Worm (Caenorhabditis elegans): ENCODE results near the gene C04C3.7.

The C04C3.7 gene

ce11 chrIV:3469742-3470141 lies 36.5 kb upstream of the C04C3.7 start, which contains the start of gene F58E2.2:
F58E2.2 (plus strand) TSS chrIV:3470042.
- TF ChIP-seq ceh-16 (tag; optimal IDR thresholded peaks at IDR 0.05) (no peak), lin-39 (tag; optimal IDR thresholded peaks at IDR 0.05) (no peak), zag-1 (tag; optimal IDR thresholded peaks at IDR 0.05) (no peak)

ce11 chrIV:3467751-3468150 lies 34.5 kb upstream of the C04C3.7 start:
- TF ChIP-seq R02D3.7 (tag; optimal IDR thresholded peaks at IDR 0.05) (no peak), lin-39 (tag; optimal IDR thresholded peaks at IDR 0.05) (no peak), fkh-10 (GFP tag; optimal IDR thresholded peaks at IDR 0.05) (no peak), elt-2 (tag; optimal IDR thresholded peaks at IDR 0.05) (no peak), aly-2 (tag; optimal IDR thresholded peaks at IDR 0.05) (no peak), nhr-28 (tag; optimal IDR thresholded peaks at IDR 0.05) (no peak), mdl-1 (tag; optimal IDR thresholded peaks at IDR 0.05) (no peak), eor-1 (tag; optimal IDR thresholded peaks at IDR 0.05) (no peak)

ce11 chrIV:3467128-3467527 lies 33.8 kb upstream of the C04C3.7 start, which contains the start of gene F58E2.3:
F58E2.3 (plus strand) TSS chrIV:3467428.
- TF ChIP-seq ama-1 (optimal IDR thresholded peaks at IDR 0.05) (no peak), snpc-4 (tag; optimal IDR thresholded peaks at IDR 0.05) (no peak), ztf-4 (tag; optimal IDR thresholded peaks at IDR 0.05) (no peak), egl-27 (tag; optimal IDR thresholded peaks at IDR 0.05) (no peak), lin-15B (tag; optimal IDR thresholded peaks at IDR 0.05) (no peak), nhr-28 (tag; optimal IDR thresholded peaks at IDR 0.05) (no peak), elt-1 (tag; optimal IDR thresholded peaks at IDR 0.05) (no peak), unc-62 (GFP tag; optimal IDR thresholded peaks at IDR 0.05) (no peak), eor-1 (tag; optimal IDR thresholded peaks at IDR 0.05) (no peak), unc-39 (tag; optimal IDR thresholded peaks at IDR 0.05) (no peak), nhr-11 (tag; optimal IDR thresholded peaks at IDR 0.05) (no peak), ceh-28 (tag; optimal IDR thresholded peaks at IDR 0.05) (no peak), ztf-11 (tag; optimal IDR thresholded peaks at IDR 0.05) (no peak), mdl-1 (tag; optimal IDR thresholded peaks at IDR 0.05) (no peak), nhr-237 (tag; optimal IDR thresholded peaks at IDR 0.05) (no peak), nhr-23 (tag; optimal IDR thresholded peaks at IDR 0.05) (no peak), nhr-76 (tag; optimal IDR thresholded peaks at IDR 0.05) (no peak), jun-1 (tag; optimal IDR thresholded peaks at IDR 0.05) (no peak), nhr-25 (tag; optimal IDR thresholded peaks at IDR 0.05) (no peak), ceh-82 (tag; optimal IDR thresholded peaks at IDR 0.05) (no peak)

- TF ChIP-seq fkh-10 (GFP tag; optimal IDR thresholded peaks at IDR 0.05) (no peak), elt-2 (tag; optimal IDR thresholded peaks at IDR 0.05) (no peak), nhr-23 (tag; optimal IDR thresholded peaks at IDR 0.05) (no peak), lsy-12 (tag; optimal IDR thresholded peaks at IDR 0.05) (no peak), egl-27 (tag; optimal IDR thresholded peaks at IDR 0.05) (no peak), ceh-9 (tag; optimal IDR thresholded peaks at IDR 0.05) (no peak), nhr-43 (tag; optimal IDR thresholded peaks at IDR 0.05; ENCODE audit: poor library complexity, severe bottlenecking) (no peak), sea-2 (GFP tag; optimal IDR thresholded peaks at IDR 0.05) (no peak), ama-1 (optimal IDR thresholded peaks at IDR 0.05) (no peak), aly-2 (tag; optimal IDR thresholded peaks at IDR 0.05) (no peak), jun-1 (tag; optimal IDR thresholded peaks at IDR 0.05) (no peak), R02D3.7 (tag; optimal IDR thresholded peaks at IDR 0.05) (no peak), nfya-1 (tag; optimal IDR thresholded peaks at IDR 0.05; ENCODE audit: insufficient read depth) (no peak), lin-39 (tag; optimal IDR thresholded peaks at IDR 0.05) (no peak), fos-1 (tag; optimal IDR thresholded peaks at IDR 0.05) (no peak), egl-5 (tag; optimal IDR thresholded peaks at IDR 0.05) (no peak), hmg-11 (tag; optimal IDR thresholded peaks at IDR 0.05) (no peak), ceh-28 (tag; optimal IDR thresholded peaks at IDR 0.05) (no peak), ZK546.5 (tag; optimal IDR thresholded peaks at IDR 0.05) (no peak)
Observed at ce11 chrIV:3463254-3463653, 30.0 kb upstream of the C04C3.7 start, which contains the start of gene F58E2.4. F58E2.4 (plus strand) TSS chrIV:3463387.

- no peak for TF ChIP-seq lin-15B (tag; optimal IDR thresholded peaks at IDR 0.05)
- TF ChIP-seq fkh-2 (tag; optimal IDR thresholded peaks at IDR 0.05): no peak
- no peak for TF ChIP-seq ZK546.5 (tag; optimal IDR thresholded peaks at IDR 0.05)
- TF ChIP-seq elt-2 (tag; optimal IDR thresholded peaks at IDR 0.05): no peak
- TF ChIP-seq nhr-67 (tag; optimal IDR thresholded peaks at IDR 0.05): no peak
- no peak for TF ChIP-seq nhr-23 (tag; optimal IDR thresholded peaks at IDR 0.05)
- TF ChIP-seq ztf-4 (tag; optimal IDR thresholded peaks at IDR 0.05): no peak
- no peak for TF ChIP-seq mdl-1 (tag; optimal IDR thresholded peaks at IDR 0.05)
- TF ChIP-seq ceh-28 (tag; optimal IDR thresholded peaks at IDR 0.05): no peak
- no peak for TF ChIP-seq fkh-10 (GFP tag; optimal IDR thresholded peaks at IDR 0.05)
Observed at ce11 chrIV:3453346-3453745, 20.1 kb upstream of the C04C3.7 start, which contains the start of gene srz-23. srz-23 (plus strand) TSS chrIV:3453608.
